Worm (Caenorhabditis elegans) whole organism, L4 larva: ENCODE measurements around the gene dnj-7.

Source experiments
- F10B5.3 ChIP-seq: sonication (generic microtip); optimal IDR thresholded peaks from 2 replicates; lab custom pipeline; 2016; ENCODE audit warnings: mild to moderate bottlenecking, missing genetic modification characterization, missing compliant biosample characterization
- T26A8.4 ChIP-seq: fragments of 200-800 bp; sonication (Bioruptor generic); IDR thresholded peaks from 2 replicates; pipeline ENCODE4 v1.3.6; 2022; ENCODE audit warnings: missing genetic modification characterization, missing compliant biosample characterization
- ZK546.5 ChIP-seq, 2 experiments: sonication (generic microtip); optimal IDR thresholded peaks; 2 replicates each; lab custom pipeline; 2017; ENCODE audit warnings: missing biosample characterization in 2 of 2, missing genetic modification characterization in 2 of 2
- aha-1 ChIP-seq: fragments of 150-350 bp; peaks from one replicate; lab custom pipeline; 2014; ENCODE audit warnings: missing biosample characterization, missing genetic modification characterization
- aly-2 ChIP-seq: sonication (generic microtip); optimal IDR thresholded peaks from 2 replicates; lab custom pipeline; 2018; ENCODE audit warnings: missing biosample characterization, missing genetic modification characterization
- ama-1 ChIP-seq: fragments of 150-350 bp; optimal IDR thresholded peaks from 2 replicates; lab custom pipeline; 2014; ENCODE audit warnings: inconsistent platforms, mixed read lengths
- ceh-82 ChIP-seq: sonication (generic microtip); optimal IDR thresholded peaks from 2 replicates; lab custom pipeline; 2017; ENCODE audit warnings: missing biosample characterization, missing genetic modification characterization
- cey-2 ChIP-seq: sonication (generic microtip); optimal IDR thresholded peaks from 3 replicates; lab custom pipeline; 2017; ENCODE audit warnings: missing genetic modification characterization, mild to moderate bottlenecking, missing compliant biosample characterization, antibody characterized with exemption, borderline replicate concordance; ENCODE audit not compliant: insufficient read depth
- daf-16 ChIP-seq, 3 experiments: sonication (generic microtip); optimal IDR thresholded peaks; 2 replicates each; lab custom pipeline; 2016 to 2017; ENCODE audit warnings: missing genetic modification characterization in 3 of 3, missing genetic modification reagents in 3 of 3, mild to moderate bottlenecking in 2 of 3, missing compliant biosample characterization in 2 of 3, missing biosample characterization in 1 of 3, moderate library complexity in 1 of 3
- dmd-6 ChIP-seq: fragments of 200-800 bp; sonication (Bioruptor generic); IDR thresholded peaks from 2 replicates; pipeline ENCODE4 v1.3.6; 2022; ENCODE audit warnings: missing genetic modification reagents, missing genetic modification characterization, missing compliant biosample characterization
- dve-1 ChIP-seq: sonication (generic microtip); optimal IDR thresholded peaks from 2 replicates; lab custom pipeline; 2017; ENCODE audit warnings: antibody characterized with exemption, mild to moderate bottlenecking, missing genetic modification characterization, missing compliant biosample characterization; ENCODE audit not compliant: insufficient read depth
- fkh-10 ChIP-seq: fragments of 150-350 bp; optimal IDR thresholded peaks from 2 replicates; lab custom pipeline; 2014; ENCODE audit warnings: missing biosample characterization, missing genetic modification reagents, missing genetic modification characterization
- hlh-11 ChIP-seq: fragments of 200-800 bp; sonication (Bioruptor generic); optimal IDR thresholded peaks from 2 replicates; lab custom pipeline; 2018; ENCODE audit warnings: mild to moderate bottlenecking, missing genetic modification characterization, missing compliant biosample characterization
- hlh-30 ChIP-seq: sonication (generic microtip); optimal IDR thresholded peaks from 2 replicates; lab custom pipeline; 2017; ENCODE audit warnings: antibody characterized with exemption, mild to moderate bottlenecking, missing genetic modification characterization, missing compliant biosample characterization; ENCODE audit not compliant: insufficient read depth
- lin-13 ChIP-seq: fragments of 150-350 bp; optimal IDR thresholded peaks from 2 replicates; lab custom pipeline; 2014; ENCODE audit warnings: missing biosample characterization, missing genetic modification reagents, missing genetic modification characterization
- lsy-2 ChIP-seq, 2 experiments: fragments of 150-350 bp in 1 of 2; sonication (generic microtip) in 1 of 2; optimal IDR thresholded peaks; 2 replicates each; lab custom pipeline; 2014 to 2017; ENCODE audit warnings: missing biosample characterization in 2 of 2, missing genetic modification characterization in 2 of 2
- mep-1 ChIP-seq: fragments of 150-350 bp; sonication (generic microtip); optimal IDR thresholded peaks from 3 replicates; lab custom pipeline; 2014; ENCODE audit warnings: missing biosample characterization, missing genetic modification characterization
- mes-2 ChIP-seq: sonication (generic microtip); optimal IDR thresholded peaks from 2 replicates; lab custom pipeline; 2016; ENCODE audit warnings: missing genotype, mild to moderate bottlenecking, missing genetic modification characterization, missing compliant biosample characterization; ENCODE audit not compliant: poor library complexity, severe bottlenecking
- mxl-2 ChIP-seq: fragments of 200-800 bp; sonication (Bioruptor generic); conservative IDR thresholded peaks from 2 replicates; pipeline ENCODE4 v1.3.6; 2022; ENCODE audit warnings: missing genetic modification reagents, missing genetic modification characterization, missing compliant biosample characterization
- mxl-3 ChIP-seq: fragments of 200-800 bp; sonication (Bioruptor generic); optimal IDR thresholded peaks from 2 replicates; lab custom pipeline; 2018; ENCODE audit warnings: mild to moderate bottlenecking, missing genetic modification characterization, missing compliant biosample characterization
- nhr-10 ChIP-seq: fragments of 150-350 bp; optimal IDR thresholded peaks from 2 replicates; lab custom pipeline; 2014; ENCODE audit warnings: missing biosample characterization, missing genetic modification characterization
- nhr-111 ChIP-seq: fragments of 200-800 bp; sonication (Bioruptor generic); optimal IDR thresholded peaks from 2 replicates; lab custom pipeline; 2018; ENCODE audit warnings: mild to moderate bottlenecking, missing genetic modification characterization, missing compliant biosample characterization
- nhr-237 ChIP-seq: sonication (generic microtip); optimal IDR thresholded peaks from 2 replicates; lab custom pipeline; 2017; ENCODE audit warnings: missing biosample characterization, missing genetic modification characterization
- nhr-28 ChIP-seq: fragments of 150-350 bp; optimal IDR thresholded peaks from 2 replicates; lab custom pipeline; 2014; ENCODE audit warnings: missing biosample characterization, missing genetic modification characterization
- nhr-41 ChIP-seq: fragments of 200-800 bp; sonication (Bioruptor generic); IDR thresholded peaks from 2 replicates; pipeline ENCODE4 v1.3.6; 2022; ENCODE audit warnings: missing genetic modification reagents, missing genetic modification characterization, missing compliant biosample characterization
- nhr-48 ChIP-seq: sonication (generic microtip); optimal IDR thresholded peaks from 2 replicates; lab custom pipeline; 2016; ENCODE audit warnings: mild to moderate bottlenecking, missing genetic modification characterization, missing compliant biosample characterization
- nhr-6 ChIP-seq: fragments of 150-350 bp; optimal IDR thresholded peaks from 2 replicates; lab custom pipeline; 2014; ENCODE audit warnings: missing biosample characterization, missing genetic modification characterization
- nhr-76 ChIP-seq: fragments of 150-350 bp; optimal IDR thresholded peaks from 2 replicates; lab custom pipeline; 2014; ENCODE audit warnings: missing biosample characterization, missing genetic modification characterization
- pha-4 ChIP-seq, 2 experiments: fragments of 150-350 bp in 1 of 2; fragments of 200-800 bp in 1 of 2; sonication (Bioruptor generic) in 1 of 2; IDR thresholded peaks in 1 of 2; optimal IDR thresholded peaks in 1 of 2; 2 replicates each; pipeline versions ENCODE4 v1.3.6 to Lab custom; 2014 to 2022; ENCODE audit warnings: missing genetic modification characterization in 2 of 2, missing genetic modification reagents in 2 of 2, missing biosample characterization in 1 of 2, missing compliant biosample characterization in 1 of 2
- pqm-1 ChIP-seq: sonication (generic microtip); optimal IDR thresholded peaks from 2 replicates; lab custom pipeline; 2017; ENCODE audit warnings: missing biosample characterization, missing genetic modification characterization
- sdz-12 ChIP-seq: fragments of 200-800 bp; sonication (Bioruptor generic); optimal IDR thresholded peaks from 2 replicates; lab custom pipeline; 2018; ENCODE audit warnings: mild to moderate bottlenecking, missing genetic modification characterization, missing compliant biosample characterization
- skn-1 ChIP-seq: fragments of 150-350 bp; optimal IDR thresholded peaks from 2 replicates; lab custom pipeline; 2014; ENCODE audit warnings: missing biosample characterization, missing genetic modification characterization
- tra-1 ChIP-seq: fragments of 200-800 bp; sonication (Bioruptor generic); IDR thresholded peaks from 2 replicates; pipeline ENCODE4 v1.3.6; 2022; ENCODE audit warnings: missing genetic modification reagents, missing genetic modification characterization, missing compliant biosample characterization
- unc-62 ChIP-seq, 3 experiments: fragments of 150-350 bp in 1 of 3; sonication (generic microtip); optimal IDR thresholded peaks in 2 of 3; peaks in 1 of 3; 1 replicate in 1 of 3; 2 replicates in 2 of 3; lab custom pipeline; 2014 to 2017; ENCODE audit warnings: missing biosample characterization in 3 of 3, missing genetic modification characterization in 3 of 3, missing genetic modification reagents in 3 of 3, missing genotype in 1 of 3
- ztf-7 ChIP-seq: fragments of 150-350 bp; optimal IDR thresholded peaks from 2 replicates; lab custom pipeline; 2014; ENCODE audit warnings: missing biosample characterization, missing genetic modification characterization

The dnj-7 gene

DNA sequence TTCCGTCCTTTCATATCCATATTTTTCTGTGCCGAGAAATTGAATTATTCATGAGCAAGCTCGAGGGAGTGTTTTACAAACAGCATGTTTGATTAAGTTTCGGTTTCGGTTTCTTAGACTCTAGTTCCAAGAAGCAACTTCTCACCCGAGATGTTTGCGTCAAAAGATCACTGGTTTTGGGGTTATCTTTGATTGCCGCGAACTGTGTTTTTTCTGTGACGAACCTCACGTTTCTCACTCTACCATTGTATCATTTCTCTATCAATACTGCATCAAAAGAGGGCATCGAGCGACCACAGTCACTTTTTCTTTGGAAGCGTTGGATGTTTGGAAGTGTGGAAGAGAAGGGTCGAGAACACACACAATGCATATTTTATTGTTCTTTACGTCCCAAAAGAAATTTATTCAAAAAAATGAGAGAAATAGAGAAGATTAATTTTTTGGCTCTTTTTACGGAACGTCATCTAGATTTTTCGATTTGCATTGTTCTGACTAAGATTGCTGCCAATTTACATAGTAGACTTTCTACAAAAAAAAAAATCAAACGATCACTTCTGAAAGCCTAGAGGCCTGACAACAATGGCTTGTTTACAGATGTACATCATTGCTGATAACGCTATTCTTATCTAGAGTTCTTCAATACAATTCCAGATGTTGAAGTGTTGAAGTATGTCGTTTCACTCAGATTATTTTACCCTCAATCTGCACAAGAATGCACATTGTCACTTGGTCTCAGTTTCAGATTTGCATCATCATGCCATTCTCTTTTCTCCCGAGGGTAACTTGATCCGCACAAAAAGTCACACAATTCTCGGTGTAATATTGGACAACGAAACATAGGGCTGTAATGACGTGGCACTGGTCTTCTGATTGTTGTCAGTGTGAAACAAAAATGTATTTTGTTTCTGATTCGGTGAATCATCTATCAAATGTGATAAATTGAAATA lies 39.0 kb downstream of the dnj-7 start:
- TF ChIP-seq dve-1 (tag; lab: Kevin White, UChicago) (peak; percentile 29), pha-4 (GFP tag; IDR thresholded peaks at IDR 0.05; lab: Robert Waterston, UW) (no peak), pha-4 (tag; optimal IDR thresholded peaks at IDR 0.05; lab: Kevin White, UChicago) (peak; percentile 4), mep-1 (tag; lab: Kevin White, UChicago) (no peak), fkh-10 (no peak), hlh-30 (tag; lab: Kevin White, UChicago) (peak; percentile 38), ZK546.5 (tag; optimal IDR thresholded peaks at IDR 0.05; lab: Kevin White, UChicago) (no peak), nhr-6 (tag; lab: Kevin White, UChicago) (peak; percentile 32), ceh-82 (tag; lab: Kevin White, UChicago) (no peak), mxl-3 (GFP tag; lab: Kevin White, UChicago) (no peak), aha-1 (tag; lab: Kevin White, UChicago) (peak; percentile 90), nhr-28 (tag; lab: Kevin White, UChicago) (peak; percentile 60), nhr-10 (tag; lab: Kevin White, UChicago) (peak; percentile 15), nhr-111 (GFP tag; lab: Kevin White, UChicago) (no peak), daf-16 (GFP tag; optimal IDR thresholded peaks at IDR 0.05; lab: Kevin White, UChicago) (peak in 1 of 2 experiments; percentile 10), daf-16 (tag; optimal IDR thresholded peaks at IDR 0.05; lab: Kevin White, UChicago) (peak; percentile 93), nhr-48 (tag; lab: Kevin White, UChicago) (no peak), tra-1 (no peak; the same call in 1 of the 2 replicates), F10B5.3 (tag; lab: Kevin White, UChicago) (no peak), dmd-6 (GFP tag; lab: Robert Waterston, UW) (peak; percentile 68), hlh-11 (tag; lab: Kevin White, UChicago) (peak; percentile 38), lin-13 (GFP tag; lab: Kevin White, UChicago) (no peak), ztf-7 (tag; lab: Kevin White, UChicago) (no peak), aly-2 (tag; lab: Kevin White, UChicago) (no peak), mxl-2 (GFP tag; lab: Robert Waterston, UW) (no peak), pqm-1 (tag; lab: Kevin White, UChicago) (peak; percentile 54), ama-1 (lab: Kevin White, UChicago) (peak; percentile 35), unc-62 (GFP tag; optimal IDR thresholded peaks at IDR 0.05 in 1 of 2; lab: Kevin White, UChicago) (peak in 1 of 2 experiments; percentile 92), unc-62 (tag; optimal IDR thresholded peaks at IDR 0.05; lab: Kevin White, UChicago) (no peak), nhr-41 (GFP tag; lab: Robert Waterston, UW) (no peak), T26A8.4 (GFP tag; lab: Robert Waterston, UW) (0 out of 2 replicates have a peak, but pooled peaks have one; percentile 8), nhr-76 (tag; lab: Kevin White, UChicago) (no peak), sdz-12 (GFP tag; lab: Kevin White, UChicago) (no peak), lsy-2 (tag; optimal IDR thresholded peaks at IDR 0.05; lab: Kevin White, UChicago) (peak in 1 of 2 experiments; percentile 8), mes-2 (peak; percentile 5), nhr-237 (tag; lab: Kevin White, UChicago) (no peak), skn-1 (tag; lab: Kevin White, UChicago) (no peak), cey-2 (tag; lab: Kevin White, UChicago) (no peak)

DNA sequence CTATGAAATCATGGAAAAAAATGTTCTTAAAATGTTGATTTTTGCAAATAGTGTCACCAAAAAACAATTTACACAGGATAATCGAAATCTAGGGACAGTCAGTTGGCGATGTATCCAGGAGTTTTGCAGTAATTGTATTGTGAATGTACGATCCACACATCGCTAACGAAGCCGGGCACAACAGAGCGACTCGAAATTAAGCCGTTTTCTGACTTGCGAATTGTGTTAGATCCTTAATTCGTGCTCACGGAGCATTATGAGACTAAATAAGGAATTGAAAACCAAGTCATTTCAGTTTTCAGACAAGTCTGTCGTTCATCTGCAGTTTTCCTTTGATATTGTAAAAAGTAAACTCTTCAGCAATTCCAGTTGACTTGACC lies 39.7 kb downstream of the dnj-7 start:
- peak in 1 of 2 experiments; percentile 92 for TF ChIP-seq unc-62 (GFP tag; optimal IDR thresholded peaks at IDR 0.05 in 1 of 2; lab: Kevin White, UChicago)
- TF ChIP-seq unc-62 (tag; optimal IDR thresholded peaks at IDR 0.05; lab: Kevin White, UChicago) = no peak
- no peak for TF ChIP-seq dve-1 (tag; lab: Kevin White, UChicago)
